Fruit fly (Drosophila melanogaster) whole organism, embryonic: ENCODE results near the gene trv.
A peak's percentile ranks its signal among the peaks of the same experiment; 100 is the strongest.

ENCODE experiments used
- Aef1 ChIP-seq: fragments of 200-800 bp; sonication (Bioruptor generic); IDR thresholded peaks from 3 replicates; pipeline ENCODE4 v1.3.6; 2022; ENCODE audit warnings: missing biosample characterization, missing genetic modification characterization
- Asciz ChIP-seq: fragments of 200-800 bp; sonication (Bioruptor generic); optimal IDR thresholded peaks from 2 replicates; lab custom pipeline; 2017; ENCODE audit warnings: missing biosample characterization, mild to moderate bottlenecking, missing genetic modification characterization, missing genetic modification reagents
- Bteb2 ChIP-seq: fragments of 200-800 bp; sonication (Bioruptor generic); optimal IDR thresholded peaks from 2 replicates; lab custom pipeline; 2016; ENCODE audit warnings: missing biosample characterization, missing genetic modification characterization
- CG10462 ChIP-seq: fragments of 200-800 bp; sonication (Bioruptor generic); optimal IDR thresholded peaks from 2 replicates; lab custom pipeline; 2016; ENCODE audit warnings: missing biosample characterization, missing genetic modification characterization
- CG1233 ChIP-seq: fragments of 200-800 bp; sonication (Bioruptor generic); optimal IDR thresholded peaks from 4 replicates; lab custom pipeline; 2018; ENCODE audit warnings: missing biosample characterization, mild to moderate bottlenecking, missing genetic modification characterization
- CG1602 ChIP-seq: fragments of 200-800 bp; sonication (Bioruptor generic); optimal IDR thresholded peaks from 3 replicates; lab custom pipeline; 2016; ENCODE audit warnings: missing biosample characterization, missing genetic modification characterization
- CG1603 ChIP-seq: fragments of 200-800 bp; sonication (Bioruptor generic); optimal IDR thresholded peaks from 2 replicates; lab custom pipeline; 2019; ENCODE audit warnings: missing biosample characterization, mild to moderate bottlenecking, missing genetic modification characterization, moderate library complexity
- CG16815 ChIP-seq: fragments of 200-800 bp; sonication (Bioruptor generic); optimal IDR thresholded peaks from 3 replicates; lab custom pipeline; 2017; ENCODE audit warnings: missing biosample characterization, mild to moderate bottlenecking, missing genetic modification characterization
- CG18619 ChIP-seq: fragments of 200-800 bp; sonication (Bioruptor generic); optimal IDR thresholded peaks from 3 replicates; lab custom pipeline; 2017; ENCODE audit warnings: missing biosample characterization, mild to moderate bottlenecking, missing genetic modification characterization
- CG2199 ChIP-seq: fragments of 200-800 bp; sonication (Bioruptor generic); IDR thresholded peaks from 3 replicates; pipeline ENCODE4 v1.3.6; 2022; ENCODE audit warnings: missing biosample characterization, missing genetic modification characterization
- CG3065 ChIP-seq: fragments of 200-800 bp; sonication (Bioruptor generic); optimal IDR thresholded peaks from 2 replicates; lab custom pipeline; 2016; ENCODE audit warnings: missing biosample characterization, missing genetic modification characterization
- CG3163 ChIP-seq: fragments of 200-800 bp; sonication (Bioruptor generic); optimal IDR thresholded peaks from 3 replicates; lab custom pipeline; 2016; ENCODE audit warnings: missing biosample characterization, missing genetic modification characterization
- CG3995 ChIP-seq: fragments of 200-800 bp; sonication (Bioruptor generic); optimal IDR thresholded peaks from 3 replicates; lab custom pipeline; 2016; ENCODE audit warnings: missing biosample characterization, missing genetic modification characterization
- CG4707 ChIP-seq: fragments of 200-800 bp; sonication (Bioruptor generic); optimal IDR thresholded peaks from 2 replicates; lab custom pipeline; 2018; ENCODE audit warnings: missing biosample characterization, mild to moderate bottlenecking, missing genetic modification characterization, moderate library complexity
- CG5953 ChIP-seq: fragments of 200-800 bp; sonication (Bioruptor generic); IDR thresholded peaks from 2 replicates; pipeline ENCODE4 v1.3.6; 2022; ENCODE audit warnings: missing biosample characterization, missing genetic modification characterization
- CG7556 ChIP-seq: fragments of 200-800 bp; sonication (Bioruptor generic); optimal IDR thresholded peaks from 2 replicates; lab custom pipeline; 2017; ENCODE audit warnings: missing biosample characterization, mild to moderate bottlenecking, missing genetic modification characterization
- CG7839 ChIP-seq: fragments of 200-800 bp; sonication (Bioruptor generic); optimal IDR thresholded peaks from 3 replicates; lab custom pipeline; 2018; ENCODE audit warnings: missing biosample characterization, mild to moderate bottlenecking, missing genetic modification characterization, moderate library complexity
- CG8478 ChIP-seq: fragments of >200 bp; optimal IDR thresholded peaks from 2 replicates; lab custom pipeline; 2018
- CrebB ChIP-seq: fragments of 200-800 bp; sonication (Bioruptor generic); optimal IDR thresholded peaks from 3 replicates; lab custom pipeline; 2018; ENCODE audit warnings: missing biosample characterization, mild to moderate bottlenecking, missing genetic modification characterization
- Gug ChIP-seq: fragments of 200-800 bp; sonication (Bioruptor generic); IDR thresholded peaks from 4 replicates; pipeline ENCODE4 v1.3.6; 2022; ENCODE audit warnings: missing biosample characterization, missing genetic modification characterization
- Hmx ChIP-seq: fragments of 200-800 bp; sonication (Bioruptor generic); optimal IDR thresholded peaks from 2 replicates; lab custom pipeline; 2016; ENCODE audit warnings: missing biosample characterization, missing genetic modification characterization
- Jarid2 ChIP-seq: fragments of 200-800 bp; sonication (Bioruptor generic); optimal IDR thresholded peaks from 3 replicates; lab custom pipeline; 2017; ENCODE audit warnings: mild to moderate bottlenecking, missing biosample characterization, missing genetic modification reagents, missing genetic modification characterization
- Lhr ChIP-seq: fragments of 200-800 bp; sonication (Bioruptor generic); optimal IDR thresholded peaks from 3 replicates; lab custom pipeline; 2017; ENCODE audit warnings: mild to moderate bottlenecking, missing biosample characterization, missing genetic modification reagents, missing genetic modification characterization
- PHDP ChIP-seq: fragments of 200-800 bp; sonication (Bioruptor generic); optimal IDR thresholded peaks from 3 replicates; lab custom pipeline; 2018; ENCODE audit warnings: missing biosample characterization, mild to moderate bottlenecking, missing genetic modification characterization, moderate library complexity
- Sin3A ChIP-seq: fragments of >200 bp; optimal IDR thresholded peaks from 2 replicates; lab custom pipeline; 2018
- Sox100B ChIP-seq: fragments of 200-800 bp; sonication (Bioruptor generic); optimal IDR thresholded peaks from 3 replicates; lab custom pipeline; 2018; ENCODE audit warnings: missing biosample characterization, mild to moderate bottlenecking, missing genetic modification characterization
- amos ChIP-seq: fragments of 200-800 bp; sonication (Bioruptor generic); IDR thresholded peaks from 2 replicates; pipeline ENCODE4 v1.3.6; 2022; ENCODE audit warnings: missing biosample characterization, missing genetic modification characterization; ENCODE audit not compliant: partially characterized antibody
- ash1 ChIP-seq: fragments of 200-800 bp; sonication (Bioruptor generic); optimal IDR thresholded peaks from 2 replicates; lab custom pipeline; 2018; ENCODE audit warnings: missing biosample characterization, mild to moderate bottlenecking, missing genetic modification characterization
- bbx ChIP-seq: fragments of 200-800 bp; sonication (Bioruptor generic); IDR thresholded peaks from 2 replicates; pipeline ENCODE4 v1.3.6; 2022; ENCODE audit warnings: missing biosample characterization, missing genetic modification characterization; ENCODE audit not compliant: partially characterized antibody
- bigmax ChIP-seq: fragments of 200-800 bp; sonication (Bioruptor generic); optimal IDR thresholded peaks from 2 replicates; lab custom pipeline; 2018; ENCODE audit warnings: missing biosample characterization, mild to moderate bottlenecking, missing genetic modification characterization
- dan ChIP-seq: fragments of 200-800 bp; sonication (Bioruptor generic); IDR thresholded peaks from 2 replicates; pipeline ENCODE4 v1.3.6; 2022; ENCODE audit warnings: missing biosample characterization, missing genetic modification characterization
- dpn ChIP-seq, 2 experiments: fragments of 200-800 bp; sonication (Bioruptor generic); optimal IDR thresholded peaks; 3 replicates each; lab custom pipeline; 2016; ENCODE audit warnings: missing biosample characterization in 2 of 2, missing genetic modification characterization in 2 of 2
- emc ChIP-seq: fragments of 200-800 bp; sonication (Bioruptor generic); optimal IDR thresholded peaks from 2 replicates; lab custom pipeline; 2016; ENCODE audit warnings: missing biosample characterization, missing genetic modification characterization
- ewg ChIP-seq: fragments of 200-800 bp; sonication (Bioruptor generic); optimal IDR thresholded peaks from 3 replicates; lab custom pipeline; 2017; ENCODE audit warnings: mild to moderate bottlenecking, missing biosample characterization, missing genetic modification reagents, missing genetic modification characterization
- fd64A ChIP-seq: fragments of 200-800 bp; sonication (Bioruptor generic); optimal IDR thresholded peaks from 3 replicates; lab custom pipeline; 2018; ENCODE audit warnings: missing biosample characterization, mild to moderate bottlenecking, missing genetic modification characterization
- klu ChIP-seq: fragments of 200-800 bp; sonication (Bioruptor generic); IDR thresholded peaks from 2 replicates; pipeline ENCODE4 v1.3.6; 2022; ENCODE audit warnings: missing biosample characterization, missing genetic modification characterization
- lilli ChIP-seq: fragments of 200-800 bp; sonication (Bioruptor generic); optimal IDR thresholded peaks from 3 replicates; lab custom pipeline; 2016; ENCODE audit warnings: missing biosample characterization, missing genetic modification characterization
- mirr ChIP-seq: fragments of 200-800 bp; sonication (Bioruptor generic); optimal IDR thresholded peaks from 3 replicates; lab custom pipeline; 2018; ENCODE audit warnings: missing biosample characterization, mild to moderate bottlenecking, missing genetic modification characterization
- nau ChIP-seq: fragments of 200-800 bp; sonication (Bioruptor generic); optimal IDR thresholded peaks from 3 replicates; lab custom pipeline; 2017; ENCODE audit warnings: missing biosample characterization, mild to moderate bottlenecking, missing genetic modification characterization, missing genetic modification reagents
- odd ChIP-seq: fragments of 200-800 bp; sonication (Bioruptor generic); optimal IDR thresholded peaks from 2 replicates; lab custom pipeline; 2017; ENCODE audit warnings: missing biosample characterization, mild to moderate bottlenecking, missing genetic modification characterization
- org-1 ChIP-seq: fragments of 200-800 bp; sonication (Bioruptor generic); optimal IDR thresholded peaks from 2 replicates; lab custom pipeline; 2017; ENCODE audit warnings: missing biosample characterization, missing genetic modification characterization
- phol ChIP-seq: fragments of 200-800 bp; sonication (Bioruptor generic); optimal IDR thresholded peaks from 3 replicates; lab custom pipeline; 2018; ENCODE audit warnings: missing biosample characterization, mild to moderate bottlenecking, missing genetic modification characterization, moderate library complexity
- pita ChIP-seq: fragments of 200-800 bp; sonication (Bioruptor generic); optimal IDR thresholded peaks from 2 replicates; lab custom pipeline; 2017; ENCODE audit warnings: missing biosample characterization, mild to moderate bottlenecking, missing genetic modification characterization
- prd ChIP-seq, 3 experiments: fragments of >200 bp in 2 of 3; fragments of 200-800 bp in 1 of 3; sonication (Bioruptor generic) in 1 of 3; optimal IDR thresholded peaks in 2 of 3; IDR thresholded peaks in 1 of 3; 2 replicates in 2 of 3; 3 replicates in 1 of 3; pipeline versions ENCODE4 v1.3.6 to Lab custom; 2017 to 2022; ENCODE audit warnings: missing biosample characterization in 1 of 3, missing genetic modification characterization in 1 of 3
- pum ChIP-seq: fragments of 200-800 bp; sonication (Bioruptor generic); optimal IDR thresholded peaks from 2 replicates; lab custom pipeline; 2016; ENCODE audit warnings: missing biosample characterization, missing genetic modification characterization
- schlank ChIP-seq: fragments of 200-800 bp; sonication (Bioruptor generic); optimal IDR thresholded peaks from 2 replicates; lab custom pipeline; 2018; ENCODE audit warnings: missing biosample characterization, mild to moderate bottlenecking, missing genetic modification characterization
- ssp ChIP-seq: fragments of 200-800 bp; sonication (Bioruptor generic); IDR thresholded peaks from 2 replicates; pipeline ENCODE4 v1.3.6; 2022; ENCODE audit warnings: missing biosample characterization, missing genetic modification characterization
- stwl ChIP-seq: fragments of 200-800 bp; sonication (Bioruptor generic); optimal IDR thresholded peaks from 3 replicates; lab custom pipeline; 2018; ENCODE audit warnings: missing biosample characterization, mild to moderate bottlenecking, missing genetic modification characterization, moderate library complexity
- tna ChIP-seq: fragments of 200-800 bp; sonication (Bioruptor generic); IDR thresholded peaks from 2 replicates; pipeline ENCODE4 v1.3.6; 2022; ENCODE audit warnings: missing biosample characterization, missing genetic modification characterization; ENCODE audit not compliant: partially characterized antibody
- unc-4 ChIP-seq: fragments of 200-800 bp; sonication (Bioruptor generic); IDR thresholded peaks from 2 replicates; pipeline ENCODE4 v1.3.6; 2022; ENCODE audit warnings: missing biosample characterization, missing genetic modification characterization; ENCODE audit not compliant: partially characterized antibody
- unpg ChIP-seq: fragments of 200-800 bp; sonication (Bioruptor generic); optimal IDR thresholded peaks from 3 replicates; lab custom pipeline; 2018; ENCODE audit warnings: missing biosample characterization, mild to moderate bottlenecking, missing genetic modification characterization, moderate library complexity

trv gene

DNA sequence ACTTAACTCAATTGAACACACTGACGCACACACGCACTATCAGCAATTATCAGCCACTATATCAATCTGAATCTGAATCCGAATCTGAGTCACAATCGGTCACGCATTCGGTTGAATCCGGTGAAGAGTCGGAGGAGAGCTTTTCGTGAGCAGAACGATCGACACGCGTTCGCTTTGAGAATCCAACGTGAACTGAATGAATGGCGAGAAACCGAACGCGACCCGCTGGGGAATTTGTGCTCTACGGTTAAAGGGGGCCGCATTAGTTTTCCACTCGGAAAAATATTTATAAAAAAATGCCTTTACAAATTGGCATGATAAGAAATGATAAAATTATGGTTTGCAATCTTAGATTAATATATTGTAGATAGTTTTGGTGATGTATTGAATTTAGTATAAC, 38.2 kb upstream of the trv start, which contains the start of gene betaTub97EF (continued):
- TF ChIP-seq klu (GFP tag; lab: Robert Waterston, UW) (no peak), CG4707 (peak; percentile 9), CrebB (no peak), Jarid2 (GFP tag; lab: Kevin White, UChicago) (peak; percentile 81), mirr (GFP tag; lab: Kevin White, UChicago) (peak; percentile 36), dan (GFP tag; lab: Robert Waterston, UW) (no peak), emc (GFP tag; lab: Kevin White, UChicago) (no peak), CG16815 (GFP tag; lab: Kevin White, UChicago) (no peak), bigmax (no peak), tna (GFP tag; lab: Robert Waterston, UW) (no peak), Gug (GFP tag; lab: Robert Waterston, UW) (peak; percentile 20; the same call in 1 of the 4 replicates), CG1233 (GFP tag; lab: Kevin White, UChicago) (no peak), Sin3A (no peak), Aef1 (GFP tag; lab: Robert Waterston, UW) (no peak), odd (GFP tag; lab: Kevin White, UChicago) (no peak), CG7556 (GFP tag; lab: Kevin White, UChicago) (no peak), stwl (tag; lab: Kevin White, UChicago) (no peak), ssp (GFP tag; lab: Robert Waterston, UW) (no peak), Lhr (GFP tag; lab: Kevin White, UChicago) (no peak), schlank (tag; lab: Kevin White, UChicago) (no peak), CG2199 (no peak), Hmx (GFP tag; lab: Kevin White, UChicago) (no peak), phol (no peak), CG3995 (GFP tag; lab: Kevin White, UChicago) (peak; percentile 79), PHDP (tag; lab: Kevin White, UChicago) (no peak), amos (GFP tag; lab: Robert Waterston, UW) (no peak; the same call in 1 of the 2 replicates), org-1 (no peak), unpg (GFP tag; lab: Kevin White, UChicago) (no peak), fd64A (no peak), unc-4 (GFP tag; lab: Robert Waterston, UW) (no peak), CG5953 (GFP tag; lab: Robert Waterston, UW) (no peak), CG1603 (tag; lab: Kevin White, UChicago) (peak; percentile 6), Sox100B (no peak), nau (GFP tag; lab: Kevin White, UChicago) (no peak), pita (GFP tag; lab: Kevin White, UChicago) (no peak), CG3065 (GFP tag; lab: Kevin White, UChicago) (no peak), CG1602 (GFP tag; lab: Kevin White, UChicago) (no peak), pum (no peak), ewg (GFP tag; lab: Kevin White, UChicago) (no peak), CG7839 (no peak), CG3163 (GFP tag; lab: Kevin White, UChicago) (peak; percentile 12), CG8478 (lab: Kevin White, UChicago) (no peak), lilli (GFP tag; lab: Kevin White, UChicago) (no peak), CG10462 (GFP tag; lab: Kevin White, UChicago) (no peak), dpn (GFP tag; optimal IDR thresholded peaks at IDR 0.05; lab: Kevin White, UChicago) (no peak), Bteb2 (no peak), bbx (no peak), CG18619 (GFP tag; lab: Kevin White, UChicago) (no peak), ash1 (GFP tag; lab: Kevin White, UChicago) (no peak), Asciz (no peak), prd (optimal IDR thresholded peaks at IDR 0.05; lab: Kevin White, UChicago) (no peak), prd (GFP tag; IDR thresholded peaks at IDR 0.05; lab: Robert Waterston, UW) (peak; percentile 13; the same call in 1 of the 3 replicates)
